Worm (Caenorhabditis elegans): ENCODE data around the gene Y52E8A.3.

Y52E8A.3 gene

DNA sequence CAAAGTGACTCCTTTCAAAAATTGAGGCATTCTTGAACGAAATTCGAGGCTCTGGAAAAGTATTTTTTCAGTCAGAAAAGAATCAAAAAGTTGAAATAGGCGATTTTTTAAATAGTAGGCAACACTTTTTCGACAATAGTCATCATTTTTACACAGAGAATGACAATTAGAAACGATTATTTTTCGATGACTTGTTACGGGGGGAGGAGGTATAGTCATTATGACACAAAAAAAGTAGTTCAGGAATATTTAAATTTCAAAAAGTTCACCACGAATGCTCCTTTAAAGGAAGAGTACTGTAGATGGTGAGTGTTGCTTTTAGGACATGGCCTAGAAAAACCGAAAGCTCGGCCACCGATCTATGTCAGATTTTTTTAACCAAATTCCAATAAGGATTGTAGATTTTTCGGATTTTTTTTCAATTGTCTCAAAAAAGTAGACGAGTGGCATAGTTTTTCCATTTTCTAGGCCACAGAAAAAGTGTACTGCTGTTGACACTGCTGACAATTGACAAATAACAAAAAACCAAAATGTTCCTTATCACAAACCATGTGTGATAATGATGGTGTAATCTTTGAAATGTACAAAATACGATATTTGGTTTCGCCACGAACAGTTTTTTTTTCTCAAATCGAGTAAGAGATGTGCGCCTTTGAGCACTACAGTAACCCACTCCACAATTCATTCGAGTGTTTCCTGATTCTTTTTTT, at the start of gene Y52E8A.3:
Y52E8A.3 (minus strand) TSS at position 51 of the 710 bp plus-strand sequence.
- TF ChIP-seq T22C8.4 (GFP tag; IDR thresholded peaks at IDR 0.05), result no peak
- no peak for TF ChIP-seq tab-1 (GFP tag; IDR thresholded peaks at IDR 0.05)
- no peak for TF ChIP-seq ztf-29 (GFP tag; IDR thresholded peaks at IDR 0.05)
- no peak for TF ChIP-seq klf-2 (GFP tag; conservative IDR thresholded peaks at IDR 0.05)
- TF ChIP-seq cog-1 (tag; optimal IDR thresholded peaks at IDR 0.05), result no peak
- TF ChIP-seq med-1 (GFP tag; optimal IDR thresholded peaks at IDR 0.05; ENCODE audit: insufficient read depth), result no peak
- no peak for TF ChIP-seq ztf-23 (GFP tag; IDR thresholded peaks at IDR 0.05)
- TF ChIP-seq flt-1 (GFP tag; IDR thresholded peaks at IDR 0.05), result no peak
- no peak for TF ChIP-seq ref-1 (GFP tag; conservative IDR thresholded peaks at IDR 0.05)

DNA sequence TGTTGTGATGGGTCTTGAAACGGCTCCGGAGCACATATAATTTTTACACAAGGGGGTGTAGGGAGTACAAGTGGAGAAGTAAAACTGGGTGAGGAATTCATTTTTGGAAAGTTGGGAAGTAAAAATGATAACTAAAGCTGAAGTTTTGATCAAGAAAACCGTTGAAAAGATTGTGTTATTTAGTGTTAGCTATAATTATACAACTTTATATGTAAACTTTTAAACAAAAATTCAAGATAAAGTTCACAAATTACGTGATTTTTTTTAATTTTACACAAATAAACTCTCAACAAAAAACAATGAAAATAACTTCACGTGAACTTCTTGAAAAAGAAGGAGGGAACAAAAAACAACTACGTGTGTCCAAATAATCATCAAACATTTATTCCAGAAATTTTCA, 48.4 kb upstream of the Y52E8A.3 start, which contains the start of the genes H20J04.7 and H20J04.1:
H20J04.7 (minus strand) TSS at position 101 of the 400 bp plus-strand sequence.
H20J04.1 (plus strand) TSS at position 397 of the 400 bp plus-strand sequence.
- no peak for TF ChIP-seq T22C8.4 (GFP tag; IDR thresholded peaks at IDR 0.05)

DNA sequence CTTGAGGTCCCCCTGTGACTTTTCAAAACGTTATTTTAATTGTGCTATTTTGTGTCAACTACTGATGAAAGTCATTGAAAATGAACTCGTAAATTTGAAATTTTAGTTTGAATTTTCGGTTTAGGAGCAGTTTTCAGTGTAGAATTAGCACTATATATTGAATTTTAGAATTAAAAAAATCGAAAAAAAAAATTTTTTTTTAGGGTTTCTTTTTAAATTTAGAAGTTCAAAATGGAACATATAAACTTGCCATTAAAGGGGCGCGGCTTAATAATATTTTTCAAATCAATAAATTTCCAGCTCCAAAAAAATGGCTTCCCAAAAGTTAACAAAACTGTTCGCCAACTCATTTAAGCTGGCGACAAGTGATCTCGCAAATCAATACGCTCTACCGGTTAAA, 44.1 kb upstream of the Y52E8A.3 start, which contains the start of gene H20J04.9:
H20J04.9 (plus strand) TSS at position 301 of the 400 bp plus-strand sequence.
- TF ChIP-seq flt-1 (GFP tag; IDR thresholded peaks at IDR 0.05) (no peak), cog-1 (tag; optimal IDR thresholded peaks at IDR 0.05) (no peak)

DNA sequence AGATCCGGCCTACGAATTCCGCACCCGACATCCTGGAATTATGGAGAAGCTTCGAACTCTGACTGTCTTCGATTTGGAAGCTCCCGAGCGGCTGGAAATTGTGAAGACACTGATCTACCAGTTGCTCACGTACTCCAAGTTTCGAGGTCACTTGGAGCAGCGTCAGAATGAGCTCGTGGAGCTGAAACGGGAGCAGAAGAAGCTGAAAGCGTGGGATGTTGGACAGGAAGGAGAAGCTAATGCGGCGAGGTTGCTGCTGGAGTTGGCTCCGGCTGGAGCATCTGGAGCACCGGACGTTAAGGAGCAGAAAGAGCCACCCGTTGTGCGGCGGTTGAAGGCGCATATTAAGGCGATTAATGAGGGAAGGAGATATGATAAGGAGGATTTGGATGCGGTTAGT, 37.5 kb upstream of the Y52E8A.3 start:
- no peak for TF ChIP-seq cog-1 (tag; optimal IDR thresholded peaks at IDR 0.05)
- TF ChIP-seq flt-1 (GFP tag; IDR thresholded peaks at IDR 0.05), result no peak
- TF ChIP-seq T22C8.4 (GFP tag; IDR thresholded peaks at IDR 0.05), result no peak
- TF ChIP-seq ref-1 (GFP tag; conservative IDR thresholded peaks at IDR 0.05), result no peak
- TF ChIP-seq med-1 (GFP tag; optimal IDR thresholded peaks at IDR 0.05; ENCODE audit: insufficient read depth), result no peak
- no peak for TF ChIP-seq klf-2 (GFP tag; conservative IDR thresholded peaks at IDR 0.05)
- no peak for TF ChIP-seq tab-1 (GFP tag; IDR thresholded peaks at IDR 0.05)
- TF ChIP-seq ztf-23 (GFP tag; IDR thresholded peaks at IDR 0.05), result no peak
- no peak for TF ChIP-seq ztf-29 (GFP tag; IDR thresholded peaks at IDR 0.05)

DNA sequence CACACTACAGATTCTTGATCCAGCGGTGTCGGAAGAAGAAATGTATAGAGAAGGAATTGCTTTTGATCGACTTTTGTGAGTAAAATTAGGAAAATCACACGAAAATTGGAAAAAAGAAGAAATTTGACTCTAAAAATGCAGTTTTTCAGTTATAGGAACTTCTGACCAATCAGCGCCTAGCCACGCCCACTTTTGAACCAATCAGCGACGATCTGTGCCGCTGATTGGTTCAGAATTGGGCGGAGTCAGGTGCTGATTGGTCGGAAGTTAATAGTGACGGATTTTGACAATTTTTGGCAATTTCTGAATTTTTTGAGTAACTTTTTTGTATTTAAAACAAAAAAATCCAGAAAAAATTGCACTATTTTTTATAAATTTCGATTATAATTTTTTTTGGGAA, 34.7 kb upstream of the Y52E8A.3 start:
- TF ChIP-seq klf-2 (GFP tag; conservative IDR thresholded peaks at IDR 0.05) (no peak), T22C8.4 (GFP tag; IDR thresholded peaks at IDR 0.05) (no peak), ref-1 (GFP tag; conservative IDR thresholded peaks at IDR 0.05) (no peak), ztf-23 (GFP tag; IDR thresholded peaks at IDR 0.05) (no peak), med-1 (GFP tag; optimal IDR thresholded peaks at IDR 0.05; ENCODE audit: insufficient read depth) (no peak), ztf-29 (GFP tag; IDR thresholded peaks at IDR 0.05) (no peak), tab-1 (GFP tag; IDR thresholded peaks at IDR 0.05) (no peak), flt-1 (GFP tag; IDR thresholded peaks at IDR 0.05) (no peak), cog-1 (tag; optimal IDR thresholded peaks at IDR 0.05) (no peak)

DNA sequence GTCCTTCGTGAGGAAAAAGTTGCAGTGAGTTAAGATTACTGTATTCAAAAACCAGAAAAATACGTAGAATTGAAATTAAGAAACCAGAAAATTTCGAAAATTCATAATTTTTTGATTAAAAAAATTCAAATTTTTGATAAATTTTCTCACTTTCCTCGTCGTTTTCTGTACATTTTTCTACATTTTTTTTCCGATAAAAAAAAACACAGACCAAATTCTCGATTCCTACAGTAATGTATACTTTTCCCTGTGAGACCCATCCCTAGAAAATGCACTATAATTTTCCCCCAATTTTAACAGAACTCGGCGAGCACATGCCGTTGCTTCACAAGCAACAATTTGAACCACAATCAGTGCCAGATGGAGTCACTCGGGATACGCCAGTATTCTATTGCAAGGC, 33.1 kb upstream of the Y52E8A.3 start, which contains the start of gene athp-2:
athp-2 (plus strand) TSS at position 301 of the 400 bp plus-strand sequence.
- TF ChIP-seq ref-1 (GFP tag; conservative IDR thresholded peaks at IDR 0.05), result no peak
- no peak for TF ChIP-seq ztf-23 (GFP tag; IDR thresholded peaks at IDR 0.05)
- no peak for TF ChIP-seq tab-1 (GFP tag; IDR thresholded peaks at IDR 0.05)
- TF ChIP-seq cog-1 (tag; optimal IDR thresholded peaks at IDR 0.05), result no peak
- no peak for TF ChIP-seq ztf-29 (GFP tag; IDR thresholded peaks at IDR 0.05)
- TF ChIP-seq med-1 (GFP tag; optimal IDR thresholded peaks at IDR 0.05; ENCODE audit: insufficient read depth), result no peak
- no peak for TF ChIP-seq klf-2 (GFP tag; conservative IDR thresholded peaks at IDR 0.05)
- TF ChIP-seq flt-1 (GFP tag; IDR thresholded peaks at IDR 0.05), result no peak
- TF ChIP-seq T22C8.4 (GFP tag; IDR thresholded peaks at IDR 0.05), result no peak

DNA sequence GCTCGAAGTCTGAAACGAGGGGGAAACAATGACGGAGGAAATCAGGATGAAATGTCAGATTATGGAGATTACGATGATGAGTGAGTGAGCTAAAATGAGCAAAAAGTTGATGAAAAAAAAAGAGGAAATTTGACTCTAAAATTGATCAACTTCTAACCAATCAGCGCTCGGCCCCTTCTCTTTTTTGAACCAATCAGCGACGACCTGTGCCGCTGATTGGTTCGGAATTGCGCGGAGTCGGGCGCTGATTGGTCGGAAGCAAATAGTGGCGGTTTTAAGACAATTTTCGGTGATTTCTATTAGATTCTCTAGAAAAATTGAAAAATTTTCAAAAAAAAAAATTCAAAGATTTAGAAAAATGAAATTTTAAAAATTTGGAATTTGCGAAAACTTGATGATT, 31.0 kb upstream of the Y52E8A.3 start:
- TF ChIP-seq ztf-23 (GFP tag; IDR thresholded peaks at IDR 0.05) (no peak), med-1 (GFP tag; optimal IDR thresholded peaks at IDR 0.05; ENCODE audit: insufficient read depth) (no peak), tab-1 (GFP tag; IDR thresholded peaks at IDR 0.05) (no peak), ref-1 (GFP tag; conservative IDR thresholded peaks at IDR 0.05) (no peak), T22C8.4 (GFP tag; IDR thresholded peaks at IDR 0.05) (no peak), klf-2 (GFP tag; conservative IDR thresholded peaks at IDR 0.05) (no peak), cog-1 (tag; optimal IDR thresholded peaks at IDR 0.05) (no peak), flt-1 (GFP tag; IDR thresholded peaks at IDR 0.05) (no peak), ztf-29 (GFP tag; IDR thresholded peaks at IDR 0.05) (no peak)

DNA sequence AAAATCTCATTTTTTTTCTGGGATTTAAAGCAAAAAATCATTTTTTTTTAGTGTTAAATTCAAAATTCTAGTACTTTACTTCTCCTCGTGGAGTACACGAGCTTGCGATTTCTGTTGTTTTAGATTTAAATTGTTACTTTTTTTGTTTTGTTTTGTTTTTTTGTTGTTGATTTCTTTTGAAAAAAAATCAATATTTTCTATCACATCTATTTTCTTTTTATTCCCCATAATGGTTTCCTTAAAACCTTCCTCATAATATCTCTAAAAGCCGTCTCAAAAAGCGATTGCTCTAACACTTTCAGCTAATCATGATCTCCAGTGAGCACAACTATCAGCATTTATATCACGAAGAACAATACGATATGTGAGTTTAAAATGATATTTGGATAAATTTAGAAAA, 27.7 kb upstream of the Y52E8A.3 start, which contains the start of gene madf-3:
madf-3 (plus strand) TSS at position 301 of the 400 bp plus-strand sequence.
- no peak for TF ChIP-seq ztf-23 (GFP tag; IDR thresholded peaks at IDR 0.05)
- no peak for TF ChIP-seq med-1 (GFP tag; optimal IDR thresholded peaks at IDR 0.05; ENCODE audit: insufficient read depth)
- no peak for TF ChIP-seq flt-1 (GFP tag; IDR thresholded peaks at IDR 0.05)

DNA sequence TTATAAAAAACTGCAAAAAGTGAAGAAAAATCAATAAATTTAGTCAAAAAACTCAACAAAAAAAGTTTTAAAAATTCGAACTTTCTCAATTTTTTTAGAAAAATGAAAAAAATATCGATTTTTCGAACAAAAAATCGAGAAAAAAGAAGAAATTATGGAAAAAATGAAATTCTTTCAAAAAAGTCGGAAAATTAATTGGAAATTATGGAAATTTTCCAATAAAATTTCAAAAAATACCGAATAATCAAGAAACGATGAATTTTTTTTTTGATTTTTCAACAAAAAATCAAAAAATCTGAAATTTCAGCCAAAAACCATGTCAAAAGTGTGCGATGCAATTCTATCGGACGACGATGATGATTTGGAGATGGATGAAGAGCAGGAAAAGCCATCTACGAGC, 21.9 kb upstream of the Y52E8A.3 start, which contains the start of gene H20J04.4:
H20J04.4 (plus strand) TSS at position 301 of the 400 bp plus-strand sequence.
- TF ChIP-seq tab-1 (GFP tag; IDR thresholded peaks at IDR 0.05), result no peak
- no peak for TF ChIP-seq T22C8.4 (GFP tag; IDR thresholded peaks at IDR 0.05)
- no peak for TF ChIP-seq flt-1 (GFP tag; IDR thresholded peaks at IDR 0.05)
- no peak for TF ChIP-seq ref-1 (GFP tag; conservative IDR thresholded peaks at IDR 0.05)
- TF ChIP-seq ztf-23 (GFP tag; IDR thresholded peaks at IDR 0.05), result no peak
- TF ChIP-seq cog-1 (tag; optimal IDR thresholded peaks at IDR 0.05), result no peak
- TF ChIP-seq ztf-29 (GFP tag; IDR thresholded peaks at IDR 0.05), result no peak
- no peak for TF ChIP-seq med-1 (GFP tag; optimal IDR thresholded peaks at IDR 0.05; ENCODE audit: insufficient read depth)
- TF ChIP-seq klf-2 (GFP tag; conservative IDR thresholded peaks at IDR 0.05), result no peak

DNA sequence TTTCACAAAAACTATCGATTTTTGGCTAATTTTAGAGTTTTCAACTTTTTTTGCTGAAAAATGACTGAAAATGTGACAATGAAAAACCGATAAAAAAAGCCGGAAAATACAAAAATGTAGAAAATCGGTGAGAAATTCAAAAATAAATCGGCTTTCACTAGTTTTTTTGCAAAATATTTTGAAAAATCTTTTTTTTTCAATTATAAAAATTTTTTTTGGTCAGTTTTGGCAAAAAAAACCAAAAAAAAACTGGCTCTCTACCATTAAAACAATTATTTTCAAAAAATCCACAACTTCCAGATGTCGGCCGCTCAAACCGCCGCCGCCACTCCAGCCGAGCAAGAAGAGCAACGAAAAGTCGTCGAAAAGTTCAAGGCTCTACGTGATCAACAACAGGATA, 19.6 kb upstream of the Y52E8A.3 start, which contains the start of gene pfd-2:
pfd-2 (plus strand) TSS at position 301 of the 400 bp plus-strand sequence.
- TF ChIP-seq klf-2 (GFP tag; conservative IDR thresholded peaks at IDR 0.05), result no peak
- no peak for TF ChIP-seq tab-1 (GFP tag; IDR thresholded peaks at IDR 0.05)
- TF ChIP-seq T22C8.4 (GFP tag; IDR thresholded peaks at IDR 0.05), result no peak
- TF ChIP-seq ref-1 (GFP tag; conservative IDR thresholded peaks at IDR 0.05), result no peak
- no peak for TF ChIP-seq ztf-29 (GFP tag; IDR thresholded peaks at IDR 0.05)
- TF ChIP-seq med-1 (GFP tag; optimal IDR thresholded peaks at IDR 0.05; ENCODE audit: insufficient read depth), result no peak
- no peak for TF ChIP-seq cog-1 (tag; optimal IDR thresholded peaks at IDR 0.05)
- TF ChIP-seq flt-1 (GFP tag; IDR thresholded peaks at IDR 0.05), result no peak
- TF ChIP-seq ztf-23 (GFP tag; IDR thresholded peaks at IDR 0.05), result no peak

Measured in whole organism, midembryonic.